Worm (Caenorhabditis elegans): Measurements from ENCODE around the gene Y116A8C.40.

The Y116A8C.40 gene

DNA sequence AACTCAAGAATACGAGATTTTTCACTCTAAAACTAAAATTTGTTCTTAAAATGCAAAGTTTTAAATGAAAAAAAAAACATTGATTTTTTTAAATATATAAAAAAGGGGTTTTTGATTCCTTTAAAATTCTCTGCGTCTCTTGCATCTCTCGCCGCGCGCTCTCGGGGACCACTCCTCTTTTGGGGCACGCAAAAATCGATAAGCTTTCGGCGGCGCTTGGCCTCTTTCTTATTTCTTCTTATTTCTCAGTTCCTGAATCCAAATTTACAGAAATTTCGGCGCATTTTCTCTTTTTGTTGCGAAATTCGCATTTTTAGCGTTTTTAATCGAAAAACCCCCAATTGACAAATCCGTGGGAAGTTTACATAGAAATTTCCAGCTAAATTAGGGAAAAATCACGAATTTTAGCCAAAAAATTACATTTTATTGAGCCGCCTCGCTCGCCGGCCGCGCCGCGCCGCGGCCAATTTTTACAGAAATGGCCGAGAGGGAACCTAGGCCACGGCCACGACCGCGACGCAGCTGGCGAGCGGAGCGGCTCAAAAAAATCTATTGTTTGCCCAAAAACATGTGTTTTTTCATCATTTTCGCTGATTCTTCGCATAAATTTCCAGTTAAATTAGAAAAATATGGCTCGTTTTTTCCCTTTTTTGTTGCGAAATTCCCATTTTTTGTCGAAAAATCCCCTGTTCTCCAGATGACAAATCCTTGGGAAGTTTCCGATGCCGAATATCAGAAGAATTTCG, 31.6 kb downstream of the Y116A8C.40 start, which contains the start of gene itsn-1:
Gene itsn-1 (plus strand): TSS at position 696 of the 746 bp plus-strand sequence.
- TF ChIP-seq hmbx-1 (tag; optimal IDR thresholded peaks at IDR 0.05), result no peak
- no peak for TF ChIP-seq ceh-36 (tag; optimal IDR thresholded peaks at IDR 0.05)
- TF ChIP-seq hnd-1 (tag; optimal IDR thresholded peaks at IDR 0.05), result no peak

ce11 chrIV:17118585-17118984, 32.2 kb downstream of the Y116A8C.40 start, which contains the start of gene uaf-2:
Gene uaf-2 (minus strand): TSS chrIV:17118767.
- TF ChIP-seq aly-1 (tag; optimal IDR thresholded peaks at IDR 0.05) (no peak), F13C5.2 (tag; optimal IDR thresholded peaks at IDR 0.05) (no peak), tra-4 (tag; optimal IDR thresholded peaks at IDR 0.05) (no peak), flt-1 (GFP tag; IDR thresholded peaks at IDR 0.05) (no peak), hmg-4 (GFP tag; optimal IDR thresholded peaks at IDR 0.05) (no peak), hnd-1 (tag; optimal IDR thresholded peaks at IDR 0.05) (no peak), ama-1 (optimal IDR thresholded peaks at IDR 0.05) (no peak), tbx-11 (GFP tag; IDR thresholded peaks at IDR 0.05) (no peak), sea-1 (GFP tag; conservative IDR thresholded peaks at IDR 0.05) (no peak), ceh-13 (GFP tag; optimal IDR thresholded peaks at IDR 0.05) (no peak), ets-7 (tag; optimal IDR thresholded peaks at IDR 0.05) (no peak), hmbx-1 (tag; optimal IDR thresholded peaks at IDR 0.05) (no peak), scrt-1 (GFP tag; IDR thresholded peaks at IDR 0.05) (no peak)

- no peak for TF ChIP-seq ceh-13 (GFP tag; optimal IDR thresholded peaks at IDR 0.05)
- 0 out of 2 replicates have a peak, but pooled peaks have one; percentile 23 for TF ChIP-seq pes-1 (GFP tag; IDR thresholded peaks at IDR 0.05)
Measured at ce11 chrIV:17116821-17117220, 34.0 kb downstream of the Y116A8C.40 start.

DNA sequence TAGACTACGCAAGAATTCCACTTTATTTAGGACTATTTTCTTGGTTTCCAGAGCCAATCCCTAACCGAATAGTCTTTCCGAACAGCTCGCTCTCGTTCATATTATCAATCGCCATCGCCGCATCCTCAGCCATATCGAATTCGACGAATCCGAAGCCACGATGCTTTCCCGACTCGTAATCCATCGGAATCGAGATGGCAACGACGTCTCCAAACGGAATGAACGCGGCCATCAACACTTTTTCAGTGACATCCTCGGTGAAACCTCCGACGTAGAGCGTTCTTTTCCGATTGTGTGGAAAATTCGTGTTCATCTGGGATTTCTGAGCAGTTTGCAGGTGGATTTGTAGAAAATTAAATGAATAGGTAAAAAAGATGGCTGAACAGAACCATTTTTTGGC, 34.4 kb downstream of the Y116A8C.40 start, which contains the start of gene cyn-13:
Gene cyn-13 (minus strand): TSS at position 313 of the 400 bp plus-strand sequence.
- TF ChIP-seq ama-1 (optimal IDR thresholded peaks at IDR 0.05) (peak; percentile 69), sea-1 (GFP tag; conservative IDR thresholded peaks at IDR 0.05) (no peak)

- TF ChIP-seq hmg-4 (GFP tag; optimal IDR thresholded peaks at IDR 0.05), result no peak
- TF ChIP-seq F13C5.2 (tag; optimal IDR thresholded peaks at IDR 0.05), result no peak
- no peak for TF ChIP-seq tbx-11 (GFP tag; IDR thresholded peaks at IDR 0.05)
- TF ChIP-seq hnd-1 (tag; optimal IDR thresholded peaks at IDR 0.05), result no peak
- no peak for TF ChIP-seq tra-4 (tag; optimal IDR thresholded peaks at IDR 0.05)
- TF ChIP-seq scrt-1 (GFP tag; IDR thresholded peaks at IDR 0.05), result no peak
- no peak for TF ChIP-seq B0310.2 (tag; optimal IDR thresholded peaks at IDR 0.05)
- TF ChIP-seq ama-1 (optimal IDR thresholded peaks at IDR 0.05), result no peak
- TF ChIP-seq ceh-36 (tag; optimal IDR thresholded peaks at IDR 0.05), result no peak
- TF ChIP-seq ceh-13 (GFP tag; optimal IDR thresholded peaks at IDR 0.05), result no peak
- no peak for TF ChIP-seq pes-1 (GFP tag; IDR thresholded peaks at IDR 0.05)
- no peak for TF ChIP-seq tbx-37 (GFP tag; conservative IDR thresholded peaks at IDR 0.05)
Measured at ce11 chrIV:17111813-17112212, 39.0 kb downstream of the Y116A8C.40 start, which contains the start of gene Y116A8C.33. Gene Y116A8C.33 (plus strand): TSS chrIV:17112113.

DNA sequence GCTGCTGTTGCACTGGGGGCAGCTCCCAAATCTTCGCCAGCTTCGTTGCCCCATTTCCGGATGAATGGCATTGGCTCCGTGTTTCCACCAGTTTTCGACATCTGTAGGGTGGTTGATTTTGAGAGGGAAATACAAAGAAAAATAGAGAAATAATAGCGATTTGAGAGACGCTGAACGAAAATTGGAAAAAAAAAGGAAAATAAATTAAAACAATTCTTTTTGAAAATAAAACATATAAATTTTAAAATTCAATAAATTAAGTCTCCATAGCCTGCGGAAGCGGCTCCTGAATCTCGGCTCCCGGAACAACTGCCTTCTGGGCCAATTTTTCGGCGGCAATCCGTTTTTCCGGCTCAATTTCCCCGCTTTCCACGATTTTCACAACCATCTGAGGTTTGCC, 39.9 kb downstream of the Y116A8C.40 start, which contains the start of gene sfa-1:
Gene sfa-1 (minus strand): TSS at position 101 of the 400 bp plus-strand sequence.
- TF ChIP-seq ets-7 (tag; optimal IDR thresholded peaks at IDR 0.05), result no peak
- no peak for TF ChIP-seq ceh-13 (GFP tag; optimal IDR thresholded peaks at IDR 0.05)
- TF ChIP-seq ceh-36 (tag; optimal IDR thresholded peaks at IDR 0.05), result no peak
- TF ChIP-seq hmbx-1 (tag; optimal IDR thresholded peaks at IDR 0.05), result no peak
- no peak for TF ChIP-seq ama-1 (optimal IDR thresholded peaks at IDR 0.05)
- no peak for TF ChIP-seq sea-1 (GFP tag; conservative IDR thresholded peaks at IDR 0.05)
- TF ChIP-seq F13C5.2 (tag; optimal IDR thresholded peaks at IDR 0.05), result no peak
- no peak for TF ChIP-seq tra-4 (tag; optimal IDR thresholded peaks at IDR 0.05)
- TF ChIP-seq aly-1 (tag; optimal IDR thresholded peaks at IDR 0.05), result no peak

DNA sequence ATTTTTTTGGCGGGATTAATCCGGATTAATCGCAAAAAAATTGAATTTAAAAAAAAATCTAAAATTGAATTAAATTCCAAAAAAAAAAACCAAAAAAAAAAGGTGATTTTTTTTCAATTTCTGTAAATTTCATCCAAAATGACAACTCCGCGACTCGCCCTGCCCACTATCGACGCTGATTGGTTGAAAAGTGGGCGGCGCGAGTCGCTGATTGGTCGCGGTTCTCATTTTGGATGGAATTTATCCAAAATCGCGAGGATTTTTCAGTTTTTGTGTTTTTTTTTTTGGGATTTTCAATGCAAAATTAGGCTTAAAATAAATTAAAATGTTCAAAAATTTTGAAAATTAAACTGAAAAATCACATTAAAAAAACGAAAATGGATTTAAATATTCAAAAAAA, 41.3 kb downstream of the Y116A8C.40 start:
- TF ChIP-seq tra-4 (tag; optimal IDR thresholded peaks at IDR 0.05), result no peak
- no peak for TF ChIP-seq ceh-36 (tag; optimal IDR thresholded peaks at IDR 0.05)

- TF ChIP-seq ceh-13 (GFP tag; optimal IDR thresholded peaks at IDR 0.05) (no peak), tbx-11 (GFP tag; IDR thresholded peaks at IDR 0.05) (no peak), F13C5.2 (tag; optimal IDR thresholded peaks at IDR 0.05) (no peak), tbx-37 (GFP tag; conservative IDR thresholded peaks at IDR 0.05) (no peak), ets-7 (tag; optimal IDR thresholded peaks at IDR 0.05) (no peak), hnd-1 (tag; optimal IDR thresholded peaks at IDR 0.05) (no peak), scrt-1 (GFP tag; IDR thresholded peaks at IDR 0.05) (no peak), flt-1 (GFP tag; IDR thresholded peaks at IDR 0.05) (no peak), hmbx-1 (tag; optimal IDR thresholded peaks at IDR 0.05) (no peak), hmg-4 (GFP tag; optimal IDR thresholded peaks at IDR 0.05) (no peak), ama-1 (optimal IDR thresholded peaks at IDR 0.05) (no peak), aly-1 (tag; optimal IDR thresholded peaks at IDR 0.05) (no peak), B0310.2 (tag; optimal IDR thresholded peaks at IDR 0.05) (no peak), tra-4 (tag; optimal IDR thresholded peaks at IDR 0.05) (no peak), ceh-36 (tag; optimal IDR thresholded peaks at IDR 0.05) (no peak), sea-1 (GFP tag; conservative IDR thresholded peaks at IDR 0.05) (no peak), pes-1 (GFP tag; IDR thresholded peaks at IDR 0.05) (no peak)
Measured at ce11 chrIV:17108805-17109204, 42.0 kb downstream of the Y116A8C.40 start.
